Fruit fly (Drosophila melanogaster) whole organism, embryonic: Measurements from ENCODE around the gene Sk2.

ENCODE experiments used
- BEAF-32 ChIP-seq: fragments of 200-800 bp; sonication (Bioruptor generic); optimal IDR thresholded peaks from 3 replicates; lab custom pipeline; 2017; ENCODE audit warnings: missing biosample characterization, missing genetic modification characterization, mild to moderate bottlenecking, moderate library complexity, missing genetic modification reagents
- CG14710 ChIP-seq: fragments of 200-800 bp; sonication (Bioruptor generic); optimal IDR thresholded peaks from 3 replicates; lab custom pipeline; 2019; ENCODE audit warnings: missing biosample characterization, mild to moderate bottlenecking, missing genetic modification characterization, moderate library complexity
- CG14860 ChIP-seq: fragments of 200-800 bp; sonication (Bioruptor generic); IDR thresholded peaks from 3 replicates; pipeline ENCODE4 v1.3.6; 2022; ENCODE audit warnings: missing biosample characterization, missing genetic modification characterization; ENCODE audit not compliant: partially characterized antibody
- CG17361 ChIP-seq: fragments of 200-800 bp; sonication (Bioruptor generic); IDR thresholded peaks from 3 replicates; pipeline ENCODE4 v1.3.6; 2022; ENCODE audit warnings: missing biosample characterization, missing genetic modification characterization
- CG17912 ChIP-seq: fragments of 200-800 bp; sonication (Bioruptor generic); optimal IDR thresholded peaks from 2 replicates; lab custom pipeline; 2018; ENCODE audit warnings: missing biosample characterization, mild to moderate bottlenecking, missing genetic modification characterization
- CG18011 ChIP-seq: fragments of 200-800 bp; sonication (Bioruptor generic); optimal IDR thresholded peaks from 2 replicates; lab custom pipeline; 2017; ENCODE audit warnings: missing biosample characterization, missing genetic modification characterization, mild to moderate bottlenecking, moderate library complexity, missing genotype
- CG18764 ChIP-seq: fragments of 200-800 bp; sonication (Bioruptor generic); optimal IDR thresholded peaks from 3 replicates; lab custom pipeline; 2016; ENCODE audit warnings: missing biosample characterization, missing genetic modification characterization
- CG34224 ChIP-seq: fragments of 200-800 bp; sonication (Bioruptor generic); IDR thresholded peaks from 3 replicates; pipeline ENCODE4 v1.3.6; 2022; ENCODE audit warnings: missing biosample characterization, missing genetic modification characterization; ENCODE audit not compliant: partially characterized antibody
- CG42726 ChIP-seq: fragments of 200-800 bp; sonication (Bioruptor generic); IDR thresholded peaks from 2 replicates; pipeline ENCODE4 v1.3.6; 2022; ENCODE audit warnings: missing biosample characterization, missing genetic modification characterization; ENCODE audit not compliant: partially characterized antibody
- CG4360 ChIP-seq: fragments of 200-800 bp; sonication (Bioruptor generic); IDR thresholded peaks from 2 replicates; pipeline ENCODE4 v1.3.6; 2022; ENCODE audit warnings: missing biosample characterization, missing genetic modification characterization
- CG4617 ChIP-seq: fragments of 200-800 bp; sonication (Bioruptor generic); optimal IDR thresholded peaks from 3 replicates; lab custom pipeline; 2016; ENCODE audit warnings: missing biosample characterization, missing genetic modification characterization, borderline replicate concordance
- CG8388 ChIP-seq: fragments of 200-800 bp; sonication (Bioruptor generic); optimal IDR thresholded peaks from 2 replicates; lab custom pipeline; 2019; ENCODE audit warnings: missing biosample characterization, mild to moderate bottlenecking, missing genetic modification characterization, moderate library complexity
- CG9797 ChIP-seq: fragments of 200-800 bp; sonication (Bioruptor generic); optimal IDR thresholded peaks from 3 replicates; lab custom pipeline; 2018; ENCODE audit warnings: missing biosample characterization, mild to moderate bottlenecking, missing genetic modification characterization
- CG9876 ChIP-seq: fragments of 200-800 bp; sonication (Bioruptor generic); optimal IDR thresholded peaks from 2 replicates; lab custom pipeline; 2016; ENCODE audit warnings: missing biosample characterization, missing genetic modification characterization
- Doc3 ChIP-seq: fragments of 200-800 bp; sonication (Bioruptor generic); IDR thresholded peaks from 3 replicates; pipeline ENCODE4 v1.3.6; 2022; ENCODE audit warnings: missing biosample characterization, missing genetic modification characterization; ENCODE audit not compliant: partially characterized antibody
- Fer1 ChIP-seq: fragments of 200-800 bp; sonication (Bioruptor generic); optimal IDR thresholded peaks from 2 replicates; lab custom pipeline; 2017; ENCODE audit warnings: missing biosample characterization, mild to moderate bottlenecking, missing genetic modification characterization
- Fer3 ChIP-seq: fragments of 200-800 bp; sonication (Bioruptor generic); optimal IDR thresholded peaks from 2 replicates; lab custom pipeline; 2018; ENCODE audit warnings: missing biosample characterization, mild to moderate bottlenecking, missing genetic modification characterization, moderate library complexity
- HHEX ChIP-seq: fragments of 200-800 bp; sonication (Bioruptor generic); optimal IDR thresholded peaks from 3 replicates; lab custom pipeline; 2017; ENCODE audit warnings: missing biosample characterization, mild to moderate bottlenecking, missing genetic modification characterization, missing genetic modification reagents
- HLH3B ChIP-seq: fragments of 200-800 bp; sonication (Bioruptor generic); IDR thresholded peaks from 2 replicates; pipeline ENCODE4 v1.3.6; 2022; ENCODE audit warnings: missing biosample characterization, missing genetic modification characterization
- HLH4C ChIP-seq: fragments of 200-800 bp; sonication (Bioruptor generic); IDR thresholded peaks from 3 replicates; pipeline ENCODE4 v1.3.6; 2022; ENCODE audit warnings: missing biosample characterization, missing genetic modification characterization; ENCODE audit not compliant: partially characterized antibody
- HLHmδ ChIP-seq: fragments of 200-800 bp; sonication (Bioruptor generic); optimal IDR thresholded peaks from 2 replicates; lab custom pipeline; 2018; ENCODE audit warnings: missing biosample characterization, mild to moderate bottlenecking, missing genetic modification characterization, moderate library complexity
- Hmr ChIP-seq: fragments of 200-800 bp; sonication (Bioruptor generic); optimal IDR thresholded peaks from 3 replicates; lab custom pipeline; 2017; ENCODE audit warnings: mild to moderate bottlenecking, missing biosample characterization, missing genetic modification reagents, missing genetic modification characterization
- Scr ChIP-seq: fragments of 200-800 bp; sonication (Bioruptor generic); IDR thresholded peaks from 2 replicates; pipeline ENCODE4 v1.3.6; 2022; ENCODE audit warnings: missing biosample characterization, missing genetic modification characterization; ENCODE audit not compliant: partially characterized antibody
- Sox102F ChIP-seq: fragments of 200-800 bp; sonication (Bioruptor generic); optimal IDR thresholded peaks from 2 replicates; lab custom pipeline; 2018; ENCODE audit warnings: missing biosample characterization, mild to moderate bottlenecking, missing genetic modification characterization, moderate library complexity
- Sry-δ ChIP-seq: fragments of 200-800 bp; sonication (Bioruptor generic); optimal IDR thresholded peaks from 2 replicates; lab custom pipeline; 2016; ENCODE audit warnings: missing biosample characterization, missing genetic modification characterization
- YL-1 ChIP-seq: fragments of 200-800 bp; sonication (Bioruptor generic); optimal IDR thresholded peaks from 3 replicates; lab custom pipeline; 2017; ENCODE audit warnings: missing biosample characterization, mild to moderate bottlenecking, missing genetic modification characterization
- amos ChIP-seq: fragments of 200-800 bp; sonication (Bioruptor generic); IDR thresholded peaks from 2 replicates; pipeline ENCODE4 v1.3.6; 2022; ENCODE audit warnings: missing biosample characterization, missing genetic modification characterization; ENCODE audit not compliant: partially characterized antibody
- bbx ChIP-seq: fragments of 200-800 bp; sonication (Bioruptor generic); IDR thresholded peaks from 2 replicates; pipeline ENCODE4 v1.3.6; 2022; ENCODE audit warnings: missing biosample characterization, missing genetic modification characterization; ENCODE audit not compliant: partially characterized antibody
- bigmax ChIP-seq: fragments of 200-800 bp; sonication (Bioruptor generic); optimal IDR thresholded peaks from 2 replicates; lab custom pipeline; 2018; ENCODE audit warnings: missing biosample characterization, mild to moderate bottlenecking, missing genetic modification characterization
- cad ChIP-seq: fragments of >200 bp; optimal IDR thresholded peaks from 2 replicates; lab custom pipeline; 2017; ENCODE audit warnings: missing biosample characterization, missing genetic modification characterization
- corto ChIP-seq: fragments of 200-800 bp; sonication (Bioruptor generic); optimal IDR thresholded peaks from 2 replicates; lab custom pipeline; 2016; ENCODE audit warnings: missing biosample characterization, mild to moderate bottlenecking, missing genetic modification characterization, moderate library complexity
- dm ChIP-seq: fragments of 200-800 bp; sonication (Bioruptor generic); optimal IDR thresholded peaks from 3 replicates; lab custom pipeline; 2016; ENCODE audit warnings: missing biosample characterization, missing genetic modification characterization
- dmrt11E ChIP-seq: fragments of 200-800 bp; sonication (Bioruptor generic); optimal IDR thresholded peaks from 3 replicates; lab custom pipeline; 2018; ENCODE audit warnings: missing biosample characterization, mild to moderate bottlenecking, missing genetic modification characterization, moderate library complexity
- emc ChIP-seq: fragments of 200-800 bp; sonication (Bioruptor generic); optimal IDR thresholded peaks from 2 replicates; lab custom pipeline; 2016; ENCODE audit warnings: missing biosample characterization, missing genetic modification characterization
- exex ChIP-seq: fragments of 200-800 bp; sonication (Bioruptor generic); optimal IDR thresholded peaks from 4 replicates; lab custom pipeline; 2018; ENCODE audit warnings: missing biosample characterization, mild to moderate bottlenecking, missing genetic modification characterization, moderate library complexity
- fd64A ChIP-seq: fragments of 200-800 bp; sonication (Bioruptor generic); optimal IDR thresholded peaks from 3 replicates; lab custom pipeline; 2018; ENCODE audit warnings: missing biosample characterization, mild to moderate bottlenecking, missing genetic modification characterization
- hb ChIP-seq: fragments of 200-800 bp; sonication (Bioruptor generic); IDR thresholded peaks from 3 replicates; pipeline ENCODE4 v1.3.6; 2022; ENCODE audit warnings: missing biosample characterization, missing genetic modification characterization; ENCODE audit not compliant: partially characterized antibody
- hkb ChIP-seq, 2 experiments: fragments of 200-800 bp in 1 of 2; fragments of >200 bp in 1 of 2; sonication (Bioruptor generic) in 1 of 2; IDR thresholded peaks in 1 of 2; optimal IDR thresholded peaks in 1 of 2; 2 replicates each; pipeline versions ENCODE4 v1.3.6 to Lab custom; 2017 to 2022; ENCODE audit warnings: missing biosample characterization in 1 of 2, missing genetic modification characterization in 1 of 2
- inv ChIP-seq: fragments of 200-800 bp; sonication (Bioruptor generic); IDR thresholded peaks from 2 replicates; pipeline ENCODE4 v1.3.6; 2022; ENCODE audit warnings: missing biosample characterization, missing genetic modification characterization; ENCODE audit not compliant: partially characterized antibody
- nerfin-2 ChIP-seq: fragments of 200-800 bp; sonication (Bioruptor generic); IDR thresholded peaks from 2 replicates; pipeline ENCODE4 v1.3.6; 2022; ENCODE audit warnings: missing biosample characterization, missing genetic modification characterization; ENCODE audit not compliant: partially characterized antibody
- nom ChIP-seq: fragments of 200-800 bp; sonication (Bioruptor generic); optimal IDR thresholded peaks from 2 replicates; lab custom pipeline; 2017; ENCODE audit warnings: missing biosample characterization, missing genetic modification characterization, mild to moderate bottlenecking, moderate library complexity, missing genetic modification reagents
- oc ChIP-seq: fragments of 200-800 bp; sonication (Bioruptor generic); optimal IDR thresholded peaks from 2 replicates; lab custom pipeline; 2018; ENCODE audit warnings: missing biosample characterization, mild to moderate bottlenecking, missing genetic modification characterization, moderate library complexity
- onecut ChIP-seq: fragments of 200-800 bp; sonication (Bioruptor generic); IDR thresholded peaks from 2 replicates; pipeline ENCODE4 v1.3.6; 2022; ENCODE audit warnings: missing biosample characterization, missing genetic modification characterization
- pita ChIP-seq: fragments of 200-800 bp; sonication (Bioruptor generic); optimal IDR thresholded peaks from 2 replicates; lab custom pipeline; 2017; ENCODE audit warnings: missing biosample characterization, mild to moderate bottlenecking, missing genetic modification characterization
- pzg ChIP-seq: fragments of 200-800 bp; sonication (Bioruptor generic); optimal IDR thresholded peaks from 3 replicates; lab custom pipeline; 2018; ENCODE audit warnings: missing biosample characterization, mild to moderate bottlenecking, missing genetic modification characterization, moderate library complexity
- sna ChIP-seq: fragments of 200-800 bp; sonication (Bioruptor generic); IDR thresholded peaks from 2 replicates; pipeline ENCODE4 v1.3.6; 2022; ENCODE audit warnings: missing biosample characterization, missing genetic modification characterization; ENCODE audit not compliant: partially characterized antibody
- tna ChIP-seq: fragments of 200-800 bp; sonication (Bioruptor generic); IDR thresholded peaks from 2 replicates; pipeline ENCODE4 v1.3.6; 2022; ENCODE audit warnings: missing biosample characterization, missing genetic modification characterization; ENCODE audit not compliant: partially characterized antibody

The Sk2 gene

dm6 chr3L:3054851-3055250 lies 8.0 kb downstream of the Sk2 start, which contains the start of gene CG16753 (continued):
- TF ChIP-seq cad (GFP tag; lab: Kevin White, UChicago) (no peak), dmrt11E (tag; lab: Kevin White, UChicago) (no peak), YL-1 (GFP tag; lab: Kevin White, UChicago) (peak; percentile 11), Doc3 (GFP tag; lab: Robert Waterston, UW) (peak; percentile 38; the same call in 1 of the 3 replicates), oc (tag; lab: Kevin White, UChicago) (peak; percentile 87), inv (GFP tag; lab: Robert Waterston, UW) (0 out of 2 replicates have a peak, but pooled peaks have one; percentile 19), Sry-δ (GFP tag; lab: Kevin White, UChicago) (peak; percentile 79), bigmax (GFP tag; lab: Kevin White, UChicago) (no peak), hkb (optimal IDR thresholded peaks at IDR 0.05; lab: Kevin White, UChicago) (no peak), hkb (GFP tag; IDR thresholded peaks at IDR 0.05; lab: Robert Waterston, UW) (no peak), CG17912 (GFP tag; lab: Kevin White, UChicago) (peak; percentile 21), CG17361 (GFP tag; lab: Robert Waterston, UW) (no peak), Fer3 (tag; lab: Kevin White, UChicago) (no peak), Sox102F (GFP tag; lab: Kevin White, UChicago) (no peak), hb (peak; percentile 59; the same call in 1 of the 3 replicates), onecut (GFP tag; lab: Robert Waterston, UW) (no peak), nom (GFP tag; lab: Kevin White, UChicago) (peak; percentile 10), Scr (GFP tag; lab: Robert Waterston, UW) (peak; percentile 66), tna (GFP tag; lab: Robert Waterston, UW) (peak; percentile 73), HLH3B (no peak), BEAF-32 (peak; percentile 37), dm (GFP tag; lab: Kevin White, UChicago) (peak; percentile 63), Hmr (GFP tag; lab: Kevin White, UChicago) (no peak), corto (GFP tag; lab: Kevin White, UChicago) (no peak), sna (GFP tag; lab: Robert Waterston, UW) (peak; percentile 60), CG42726 (GFP tag; lab: Robert Waterston, UW) (no peak), nerfin-2 (GFP tag; lab: Robert Waterston, UW) (peak; percentile 52; the same call in 1 of the 2 replicates), HHEX (GFP tag; lab: Kevin White, UChicago) (no peak), fd64A (no peak), CG14710 (tag; lab: Kevin White, UChicago) (peak; percentile 100), HLH4C (GFP tag; lab: Robert Waterston, UW) (peak; percentile 83), pita (GFP tag; lab: Kevin White, UChicago) (no peak), Fer1 (GFP tag; lab: Kevin White, UChicago) (peak; percentile 7), pzg (GFP tag; lab: Kevin White, UChicago) (peak; percentile 68), CG4360 (no peak), CG18764 (GFP tag; lab: Kevin White, UChicago) (no peak), CG9797 (peak; percentile 12), CG14860 (GFP tag; lab: Robert Waterston, UW) (peak; percentile 64), amos (GFP tag; lab: Robert Waterston, UW) (peak; percentile 9; the same call in 1 of the 2 replicates), HLHmδ (GFP tag; lab: Kevin White, UChicago) (no peak), CG9876 (GFP tag; lab: Kevin White, UChicago) (no peak), CG34224 (peak; percentile 76), CG18011 (GFP tag; lab: Kevin White, UChicago) (no peak), exex (tag; lab: Kevin White, UChicago) (peak; percentile 86), bbx (GFP tag; lab: Robert Waterston, UW) (peak; percentile 81), CG4617 (no peak), CG8388 (GFP tag; lab: Kevin White, UChicago) (no peak), emc (GFP tag; lab: Kevin White, UChicago) (no peak)
